Worm (Caenorhabditis elegans): Measurements from ENCODE around the gene arl-5.

arl-5 gene

DNA sequence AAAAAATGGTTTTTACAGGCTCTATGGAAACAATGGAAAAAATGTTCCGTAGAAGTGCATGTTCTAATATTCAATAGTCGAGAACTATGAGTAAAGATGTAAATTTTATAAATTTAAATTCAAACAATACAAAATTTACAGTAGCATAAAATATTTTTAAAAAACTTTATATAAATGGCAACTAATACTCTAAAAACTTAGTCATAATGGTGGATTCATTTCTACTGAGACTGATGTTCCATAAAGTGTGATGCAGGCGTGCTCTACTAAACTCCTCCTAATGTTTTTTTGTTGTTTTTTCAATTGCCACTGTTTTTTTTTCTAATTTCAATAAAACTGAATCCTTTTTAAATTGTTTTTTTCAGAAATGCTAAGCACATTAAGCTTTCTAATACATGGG lies 14.9 kb upstream of the arl-5 start, which contains the start of gene gtap-2:
Gene gtap-2 (plus strand): TSS at position 366 of the 400 bp plus-strand sequence.
- peak; percentile 17 for TF ChIP-seq nhr-43 (tag; optimal IDR thresholded peaks at IDR 0.05; ENCODE audit: poor library complexity, severe bottlenecking)
- TF ChIP-seq lin-15B (tag; optimal IDR thresholded peaks at IDR 0.05) = peak; percentile 32
- peak; percentile 18 for TF ChIP-seq nfya-1 (tag; optimal IDR thresholded peaks at IDR 0.05; ENCODE audit: insufficient read depth)
- no peak for TF ChIP-seq mml-1 (tag; optimal IDR thresholded peaks at IDR 0.05)
- TF ChIP-seq pha-4 (tag; optimal IDR thresholded peaks at IDR 0.05) = peak; percentile 60
- no peak for TF ChIP-seq egl-5 (tag; optimal IDR thresholded peaks at IDR 0.05)
- no peak for TF ChIP-seq elt-3 (tag; optimal IDR thresholded peaks at IDR 0.05)
- TF ChIP-seq pqm-1 (tag; optimal IDR thresholded peaks at IDR 0.05) = no peak
- TF ChIP-seq eor-1 (tag; optimal IDR thresholded peaks at IDR 0.05) = peak in 1 of 2 experiments; percentile 20

DNA sequence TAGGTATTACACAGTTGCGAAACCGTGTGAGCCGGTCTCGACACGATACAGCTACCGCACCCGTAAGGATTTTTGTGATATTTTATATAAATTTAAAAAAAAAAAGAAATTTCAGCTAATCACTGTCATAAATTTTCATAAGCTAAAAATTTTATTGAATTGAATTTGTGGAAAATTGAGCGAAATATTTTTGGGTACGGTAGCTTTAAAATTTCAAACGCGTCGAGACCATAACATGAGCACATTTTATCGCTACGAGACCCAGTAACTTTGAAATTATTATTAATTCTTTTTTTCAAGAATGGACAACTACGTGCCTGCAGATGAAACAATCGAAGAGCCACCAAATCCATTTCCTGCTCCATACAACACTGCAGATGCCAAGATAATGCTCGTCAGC lies 9.9 kb upstream of the arl-5 start, which contains the start of gene ZK632.14:
Gene ZK632.14 (plus strand): TSS at position 301 of the 400 bp plus-strand sequence.
- TF ChIP-seq mml-1 (tag; optimal IDR thresholded peaks at IDR 0.05) (no peak), lsy-12 (tag; optimal IDR thresholded peaks at IDR 0.05) (no peak), nhr-23 (tag; optimal IDR thresholded peaks at IDR 0.05) (no peak), mdl-1 (tag; optimal IDR thresholded peaks at IDR 0.05) (no peak), pqm-1 (tag; optimal IDR thresholded peaks at IDR 0.05) (no peak), lin-15B (tag; optimal IDR thresholded peaks at IDR 0.05) (no peak), nhr-67 (tag; optimal IDR thresholded peaks at IDR 0.05) (no peak), nhr-11 (tag; optimal IDR thresholded peaks at IDR 0.05) (no peak), nhr-43 (tag; optimal IDR thresholded peaks at IDR 0.05; ENCODE audit: poor library complexity, severe bottlenecking) (no peak)

DNA sequence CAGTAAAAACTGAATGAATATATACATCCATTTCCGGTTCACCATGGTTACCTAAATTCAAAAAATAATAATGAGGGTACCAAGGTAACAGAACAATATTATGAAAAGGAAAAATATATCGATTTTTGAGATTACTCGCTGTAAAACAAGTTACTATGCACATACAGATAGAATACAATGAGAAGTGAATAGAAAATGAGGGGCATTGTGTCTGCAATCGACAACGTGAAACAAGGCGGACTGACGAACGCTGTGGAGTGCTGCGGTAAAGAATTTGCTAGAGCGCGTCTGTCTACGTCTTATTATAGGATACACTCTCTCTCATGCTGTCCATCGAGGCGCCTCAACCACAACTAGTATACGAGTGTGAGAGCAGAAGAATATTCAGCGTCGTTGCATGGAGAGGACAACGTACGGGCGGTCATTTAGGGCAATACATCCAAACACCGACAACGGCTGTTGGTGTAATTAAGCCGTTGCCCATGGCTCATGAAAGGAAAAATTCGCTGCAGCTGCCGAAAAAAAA lies 5.9 kb upstream of the arl-5 start, which contains the start of gene cnx-1:
Gene cnx-1 (minus strand): TSS at position 51 of the 526 bp plus-strand sequence.
- TF ChIP-seq nhr-76 (tag; optimal IDR thresholded peaks at IDR 0.05) (no peak), R02D3.7 (tag; optimal IDR thresholded peaks at IDR 0.05) (no peak), elt-2 (tag; optimal IDR thresholded peaks at IDR 0.05) (no peak), elt-3 (tag; optimal IDR thresholded peaks at IDR 0.05) (no peak), lin-39 (tag; optimal IDR thresholded peaks at IDR 0.05) (peak; percentile 66), nhr-28 (tag; optimal IDR thresholded peaks at IDR 0.05) (no peak), nhr-23 (tag; optimal IDR thresholded peaks at IDR 0.05) (peak; percentile 28), unc-62 (GFP tag; optimal IDR thresholded peaks at IDR 0.05) (no peak), nhr-11 (tag; optimal IDR thresholded peaks at IDR 0.05) (no peak), ZK546.5 (tag; optimal IDR thresholded peaks at IDR 0.05) (no peak), pha-4 (tag; optimal IDR thresholded peaks at IDR 0.05) (peak; percentile 10), nhr-12 (tag; optimal IDR thresholded peaks at IDR 0.05) (no peak), nhr-43 (tag; optimal IDR thresholded peaks at IDR 0.05; ENCODE audit: poor library complexity, severe bottlenecking) (no peak), nfya-1 (tag; optimal IDR thresholded peaks at IDR 0.05; ENCODE audit: insufficient read depth) (peak; percentile 49), sea-2 (GFP tag; optimal IDR thresholded peaks at IDR 0.05) (peak; percentile 8), lin-15B (tag; optimal IDR thresholded peaks at IDR 0.05) (peak; percentile 16), unc-39 (tag; optimal IDR thresholded peaks at IDR 0.05) (no peak), nhr-25 (tag; optimal IDR thresholded peaks at IDR 0.05) (peak; percentile 10), egl-5 (tag; optimal IDR thresholded peaks at IDR 0.05) (no peak), ceh-82 (tag; optimal IDR thresholded peaks at IDR 0.05) (no peak), hmg-11 (tag; optimal IDR thresholded peaks at IDR 0.05) (peak; percentile 72), nhr-237 (tag; optimal IDR thresholded peaks at IDR 0.05) (no peak), nhr-77 (tag; optimal IDR thresholded peaks at IDR 0.05) (no peak), ama-1 (optimal IDR thresholded peaks at IDR 0.05) (peak; percentile 41), ceh-28 (tag; optimal IDR thresholded peaks at IDR 0.05) (no peak)

DNA sequence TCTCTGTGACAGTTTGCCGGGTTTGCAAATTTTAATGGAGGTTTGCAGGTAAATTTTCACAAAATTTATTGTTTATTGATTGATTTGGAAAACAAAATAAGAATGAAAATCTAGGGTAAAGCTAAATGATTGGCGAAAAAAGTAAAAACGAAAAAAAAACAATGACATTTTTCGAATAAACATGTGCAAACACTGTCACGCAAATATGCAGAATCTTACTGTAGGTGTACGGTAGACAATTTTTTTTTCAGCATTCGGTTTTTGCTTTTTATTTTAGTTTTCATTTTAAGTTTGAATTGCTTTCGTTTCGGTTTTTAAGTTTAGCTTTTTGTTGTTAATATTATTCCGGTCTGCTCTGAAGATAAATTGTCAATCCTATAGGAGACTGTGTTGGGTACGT lies 5.1 kb upstream of the arl-5 start:
- TF ChIP-seq nhr-77 (tag; optimal IDR thresholded peaks at IDR 0.05) = no peak
- peak; percentile 5 for TF ChIP-seq ceh-28 (tag; optimal IDR thresholded peaks at IDR 0.05)
- no peak for TF ChIP-seq unc-39 (tag; optimal IDR thresholded peaks at IDR 0.05)
- no peak for TF ChIP-seq mdl-1 (tag; optimal IDR thresholded peaks at IDR 0.05)

DNA sequence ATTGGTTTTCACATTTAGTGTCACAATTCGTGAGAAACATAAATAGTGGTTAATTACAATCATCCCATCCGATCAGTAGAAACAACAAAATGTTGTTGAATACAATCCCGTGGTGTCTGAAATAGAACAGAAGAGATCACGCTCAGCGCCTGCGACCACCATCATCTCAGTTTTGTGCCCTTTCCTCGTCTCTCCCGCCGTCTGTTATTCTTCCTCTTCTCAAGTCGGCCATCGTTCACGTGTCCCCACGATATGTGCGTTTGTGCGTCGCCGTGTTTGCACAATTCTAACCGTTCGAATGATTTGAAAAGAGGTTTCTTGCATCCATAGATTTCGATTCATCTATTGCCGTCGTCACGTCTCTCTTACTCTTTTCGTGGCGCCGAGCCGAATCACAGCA lies 4.3 kb upstream of the arl-5 start, which contains the start of gene panl-3:
Gene panl-3 (plus strand): TSS at position 294 of the 400 bp plus-strand sequence.
- peak; percentile 26 for TF ChIP-seq elt-2 (tag; optimal IDR thresholded peaks at IDR 0.05)
- peak; percentile 20 for TF ChIP-seq snpc-4 (tag; optimal IDR thresholded peaks at IDR 0.05)
- TF ChIP-seq nhr-67 (tag; optimal IDR thresholded peaks at IDR 0.05) = no peak
- TF ChIP-seq fos-1 (tag; optimal IDR thresholded peaks at IDR 0.05) = no peak
- peak; percentile 78 for TF ChIP-seq egl-5 (tag; optimal IDR thresholded peaks at IDR 0.05)
- peak; percentile 14 for TF ChIP-seq nhr-43 (tag; optimal IDR thresholded peaks at IDR 0.05; ENCODE audit: poor library complexity, severe bottlenecking)
- TF ChIP-seq zag-1 (tag; optimal IDR thresholded peaks at IDR 0.05) = no peak
- TF ChIP-seq unc-39 (tag; optimal IDR thresholded peaks at IDR 0.05) = no peak
- no peak for TF ChIP-seq daf-12 (tag; optimal IDR thresholded peaks at IDR 0.05)
- peak; percentile 47 for TF ChIP-seq mml-1 (tag; optimal IDR thresholded peaks at IDR 0.05)
- TF ChIP-seq pha-4 (tag; optimal IDR thresholded peaks at IDR 0.05) = peak; percentile 48
- no peak for TF ChIP-seq ceh-28 (tag; optimal IDR thresholded peaks at IDR 0.05)
- TF ChIP-seq hmg-11 (tag; optimal IDR thresholded peaks at IDR 0.05) = peak; percentile 54
- peak; percentile 36 for TF ChIP-seq mdl-1 (tag; optimal IDR thresholded peaks at IDR 0.05)
- TF ChIP-seq skn-1 (tag; optimal IDR thresholded peaks at IDR 0.05) = no peak
- TF ChIP-seq fkh-2 (tag; optimal IDR thresholded peaks at IDR 0.05) = no peak
- no peak for TF ChIP-seq nhr-76 (tag; optimal IDR thresholded peaks at IDR 0.05)
- TF ChIP-seq fkh-10 (GFP tag; optimal IDR thresholded peaks at IDR 0.05) = no peak
- TF ChIP-seq nhr-237 (tag; optimal IDR thresholded peaks at IDR 0.05) = no peak
- no peak for TF ChIP-seq R02D3.7 (tag; optimal IDR thresholded peaks at IDR 0.05)
- no peak for TF ChIP-seq nhr-11 (tag; optimal IDR thresholded peaks at IDR 0.05)
- TF ChIP-seq egl-27 (tag; optimal IDR thresholded peaks at IDR 0.05) = no peak
- TF ChIP-seq aly-2 (tag; optimal IDR thresholded peaks at IDR 0.05) = no peak
- no peak for TF ChIP-seq nhr-77 (tag; optimal IDR thresholded peaks at IDR 0.05)
- TF ChIP-seq ama-1 (optimal IDR thresholded peaks at IDR 0.05) = peak; percentile 60
- TF ChIP-seq ztf-11 (tag; optimal IDR thresholded peaks at IDR 0.05) = no peak
